Worm (Caenorhabditis elegans) whole organism, early embryonic: ENCODE data around the gene inx-6.

Experiments
- ama-1 ChIP-seq: fragments of 150-350 bp; optimal IDR thresholded peaks from 2 replicates; lab custom pipeline; 2014
- ceh-13 ChIP-seq: fragments of 200-800 bp; sonication (Bioruptor generic); optimal IDR thresholded peaks from 2 replicates; lab custom pipeline; 2018; ENCODE audit warnings: mild to moderate bottlenecking, missing genetic modification characterization, missing compliant biosample characterization
- ceh-36 ChIP-seq: sonication (generic microtip); optimal IDR thresholded peaks from 2 replicates; lab custom pipeline; 2016; ENCODE audit warnings: missing genetic modification characterization, inconsistent platforms, missing compliant biosample characterization
- ets-7 ChIP-seq: sonication (generic microtip); optimal IDR thresholded peaks from 2 replicates; lab custom pipeline; 2016; ENCODE audit warnings: missing genotype, missing genetic modification characterization, missing compliant biosample characterization
- flt-1 ChIP-seq: fragments of 200-800 bp; sonication (Bioruptor generic); IDR thresholded peaks from 2 replicates; pipeline ENCODE4 v1.3.6; 2022; ENCODE audit warnings: missing genetic modification characterization, missing compliant biosample characterization
- hmbx-1 ChIP-seq: sonication (generic microtip); optimal IDR thresholded peaks from 2 replicates; lab custom pipeline; 2016; ENCODE audit warnings: mild to moderate bottlenecking, missing genetic modification characterization, missing compliant biosample characterization
- hmg-4 ChIP-seq: fragments of 200-800 bp; sonication (Bioruptor generic); optimal IDR thresholded peaks from 2 replicates; lab custom pipeline; 2018; ENCODE audit warnings: mild to moderate bottlenecking, missing genetic modification characterization, missing compliant biosample characterization
- hnd-1 ChIP-seq: sonication (generic microtip); optimal IDR thresholded peaks from 2 replicates; lab custom pipeline; 2016; ENCODE audit warnings: missing genetic modification characterization, missing compliant biosample characterization
- pes-1 ChIP-seq: fragments of 200-800 bp; sonication (Bioruptor generic); IDR thresholded peaks from 2 replicates; pipeline ENCODE4 v1.3.6; 2022; ENCODE audit warnings: missing genetic modification reagents, missing genetic modification characterization, missing compliant biosample characterization
- sea-1 ChIP-seq: fragments of 200-800 bp; sonication (Bioruptor generic); conservative IDR thresholded peaks from 2 replicates; pipeline ENCODE4 v1.3.6; 2022; ENCODE audit warnings: missing genetic modification characterization, missing compliant biosample characterization
- tbx-11 ChIP-seq: fragments of 200-800 bp; sonication (Bioruptor generic); IDR thresholded peaks from 2 replicates; pipeline ENCODE4 v1.3.6; 2022; ENCODE audit warnings: missing genetic modification characterization, missing compliant biosample characterization
- tbx-37 ChIP-seq: fragments of 200-800 bp; sonication (Bioruptor generic); conservative IDR thresholded peaks from 2 replicates; pipeline ENCODE4 v1.3.6; 2022; ENCODE audit warnings: missing genetic modification reagents, missing genetic modification characterization, missing compliant biosample characterization
- tra-4 ChIP-seq: sonication (generic microtip); optimal IDR thresholded peaks from 2 replicates; lab custom pipeline; 2017; ENCODE audit warnings: missing genetic modification characterization, missing compliant biosample characterization

ce11 chrIV:12748760-12749159 is 2.4 kb downstream of the inx-6 start:
- TF ChIP-seq ceh-36 (tag; lab: Kevin White, UChicago) (no peak), ceh-13 (GFP tag; lab: Kevin White, UChicago) (no peak), ama-1 (no peak), hnd-1 (tag; lab: Kevin White, UChicago) (no peak), pes-1 (GFP tag; lab: Robert Waterston, UW) (no peak), sea-1 (no peak), tbx-11 (GFP tag; lab: Robert Waterston, UW) (no peak), ets-7 (tag; lab: Kevin White, UChicago) (no peak), hmg-4 (GFP tag; lab: Kevin White, UChicago) (no peak), tra-4 (no peak), hmbx-1 (tag; lab: Kevin White, UChicago) (no peak), flt-1 (GFP tag; lab: Robert Waterston, UW) (no peak), tbx-37 (GFP tag; lab: Robert Waterston, UW) (no peak)
